Fruit fly (Drosophila melanogaster): ENCODE measurements around the gene CG32982.

CG32982 gene

dm6 chr2L:9176791-9177190, 51.3 kb downstream of the CG32982 start (continued):
- TF ChIP-seq sim (GFP tag; IDR thresholded peaks at IDR 0.05) (no peak), peb (GFP tag; IDR thresholded peaks at IDR 0.05) (no peak), Hey (tag; optimal IDR thresholded peaks at IDR 0.05) (no peak), sens-2 (GFP tag; IDR thresholded peaks at IDR 0.05) (no peak), CG34422 (GFP tag; IDR thresholded peaks at IDR 0.05) (peak; percentile 7; the same call in 1 of the 3 replicates), en (GFP tag; optimal IDR thresholded peaks at IDR 0.05) (no peak), Hr39 (optimal IDR thresholded peaks at IDR 0.05) (no peak), CG8388 (GFP tag; optimal IDR thresholded peaks at IDR 0.05) (no peak), ac (GFP tag; optimal IDR thresholded peaks at IDR 0.05) (no peak), CG30020 (tag; optimal IDR thresholded peaks at IDR 0.05) (no peak), CG14710 (tag; optimal IDR thresholded peaks at IDR 0.05) (no peak), pan (optimal IDR thresholded peaks at IDR 0.05) (no peak), pan (GFP tag; optimal IDR thresholded peaks at IDR 0.05 in 1 of 2, IDR thresholded peaks at IDR 0.05 in 1 of 2) (no peak), chif (GFP tag; optimal IDR thresholded peaks at IDR 0.05) (no peak), Xrp1 (GFP tag; IDR thresholded peaks at IDR 0.05) (peak; percentile 19; the same call in 1 of the 2 replicates), nmo (GFP tag; optimal IDR thresholded peaks at IDR 0.05) (no peak), HHEX (GFP tag; optimal IDR thresholded peaks at IDR 0.05) (no peak), Oli (tag; optimal IDR thresholded peaks at IDR 0.05) (no peak), lbe (GFP tag; optimal IDR thresholded peaks at IDR 0.05) (peak; percentile 18), Hr3 (GFP tag; optimal IDR thresholded peaks at IDR 0.05) (no peak), Trl (optimal IDR thresholded peaks at IDR 0.05) (peak; percentile 75 to 81), Trl (GFP tag; optimal IDR thresholded peaks at IDR 0.05) (no peak), lilli (GFP tag; optimal IDR thresholded peaks at IDR 0.05) (no peak), CG18476 (GFP tag; optimal IDR thresholded peaks at IDR 0.05) (no peak), CG17361 (GFP tag; IDR thresholded peaks at IDR 0.05) (no peak), CG33213 (GFP tag; optimal IDR thresholded peaks at IDR 0.05) (no peak), CG15479 (GFP tag; optimal IDR thresholded peaks at IDR 0.05) (no peak), crc (GFP tag; optimal IDR thresholded peaks at IDR 0.05) (no peak), psq (GFP tag; optimal IDR thresholded peaks at IDR 0.05) (no peak), mam (GFP tag; optimal IDR thresholded peaks at IDR 0.05) (no peak), Med (GFP tag) (peak; percentile 73), TFAM (GFP tag; optimal IDR thresholded peaks at IDR 0.05) (no peak), Sox100B (GFP tag; optimal IDR thresholded peaks at IDR 0.05) (no peak), Kr (GFP tag; optimal IDR thresholded peaks at IDR 0.05) (no peak), CG12071 (GFP tag; optimal IDR thresholded peaks at IDR 0.05) (no peak), E2f2 (GFP tag; IDR thresholded peaks at IDR 0.05) (0 out of 2 replicates have a peak, but pooled peaks have one; percentile 12), CG17802 (tag; optimal IDR thresholded peaks at IDR 0.05) (no peak), Six4 (GFP tag; optimal IDR thresholded peaks at IDR 0.05) (no peak), chinmo (GFP tag; IDR thresholded peaks at IDR 0.05; ENCODE audit: partially characterized antibody) (peak; percentile 31; the same call in 1 of the 4 replicates), Adf1 (GFP tag; IDR thresholded peaks at IDR 0.05) (peak; percentile 14; the same call in 1 of the 2 replicates), CG1647 (GFP tag; optimal IDR thresholded peaks at IDR 0.05) (no peak), pfk (GFP tag; optimal IDR thresholded peaks at IDR 0.05) (peak; percentile 94), jumu (GFP tag; optimal IDR thresholded peaks at IDR 0.05) (no peak), CG8924 (tag; optimal IDR thresholded peaks at IDR 0.05) (no peak), yki (optimal IDR thresholded peaks at IDR 0.05) (peak; percentile 6), bowl (GFP tag; IDR thresholded peaks at IDR 0.05) (peak; percentile 62; the same call in 1 of the 2 replicates), CG8478 (optimal IDR thresholded peaks at IDR 0.05) (no peak), Ada2b (GFP tag; IDR thresholded peaks at IDR 0.05) (no peak), knrl (GFP tag; IDR thresholded peaks at IDR 0.05; ENCODE audit: partially characterized antibody) (no peak), mirr (GFP tag; optimal IDR thresholded peaks at IDR 0.05) (no peak), CG12391 (tag; optimal IDR thresholded peaks at IDR 0.05) (no peak), eve (GFP tag; optimal IDR thresholded peaks at IDR 0.05) (no peak), crp (GFP tag; optimal IDR thresholded peaks at IDR 0.05) (no peak), CG31224 (GFP tag; IDR thresholded peaks at IDR 0.05) (no peak)

Data from whole organism, embryonic.